Fruit fly (Drosophila melanogaster) Kc167 (cell line): ENCODE measurements around the gene Pex10.

Experiments
- Myc ChIP-seq: fragments of >200 bp; optimal IDR thresholded peaks from 2 replicates; lab custom pipeline; 2017; ENCODE audit warnings: missing external identifiers
- Sin3A ChIP-seq: fragments of >200 bp; optimal IDR thresholded peaks from 2 replicates; lab custom pipeline; 2018; ENCODE audit warnings: missing external identifiers
- h ChIP-seq: fragments of >200 bp; optimal IDR thresholded peaks from 3 replicates; lab custom pipeline; 2018; ENCODE audit warnings: missing external identifiers
- insv ChIP-seq: fragments of >200 bp; optimal IDR thresholded peaks from 3 replicates; lab custom pipeline; 2018; ENCODE audit warnings: missing external identifiers
- psq ChIP-seq: fragments of >200 bp; optimal IDR thresholded peaks from 2 replicates; lab custom pipeline; 2017; ENCODE audit warnings: missing external identifiers
- ttk ChIP-seq: sonication (Bioruptor generic); optimal IDR thresholded peaks from 2 replicates; lab custom pipeline; 2017; ENCODE audit warnings: missing external identifiers

The Pex10 gene

dm6 chr3L:1545693-1546329 is 12.2 kb upstream of the Pex10 start, which contains the start of the genes CG32313 and Pcyt1:
Gene CG32313, minus strand, starts transcription at chr3L:1545743.
Gene Pcyt1, plus strand, starts transcription at chr3L:1546092.
- no peak for TF ChIP-seq ttk (lab: Kevin White, UChicago)
- no peak for TF ChIP-seq insv (lab: Kevin White, UChicago)
- TF ChIP-seq h (lab: Kevin White, UChicago) = no peak
- TF ChIP-seq Myc (lab: Kevin White, UChicago) = no peak
- peak; percentile 72 for TF ChIP-seq psq (lab: Kevin White, UChicago)
- TF ChIP-seq Sin3A (lab: Kevin White, UChicago) = no peak

DNA sequence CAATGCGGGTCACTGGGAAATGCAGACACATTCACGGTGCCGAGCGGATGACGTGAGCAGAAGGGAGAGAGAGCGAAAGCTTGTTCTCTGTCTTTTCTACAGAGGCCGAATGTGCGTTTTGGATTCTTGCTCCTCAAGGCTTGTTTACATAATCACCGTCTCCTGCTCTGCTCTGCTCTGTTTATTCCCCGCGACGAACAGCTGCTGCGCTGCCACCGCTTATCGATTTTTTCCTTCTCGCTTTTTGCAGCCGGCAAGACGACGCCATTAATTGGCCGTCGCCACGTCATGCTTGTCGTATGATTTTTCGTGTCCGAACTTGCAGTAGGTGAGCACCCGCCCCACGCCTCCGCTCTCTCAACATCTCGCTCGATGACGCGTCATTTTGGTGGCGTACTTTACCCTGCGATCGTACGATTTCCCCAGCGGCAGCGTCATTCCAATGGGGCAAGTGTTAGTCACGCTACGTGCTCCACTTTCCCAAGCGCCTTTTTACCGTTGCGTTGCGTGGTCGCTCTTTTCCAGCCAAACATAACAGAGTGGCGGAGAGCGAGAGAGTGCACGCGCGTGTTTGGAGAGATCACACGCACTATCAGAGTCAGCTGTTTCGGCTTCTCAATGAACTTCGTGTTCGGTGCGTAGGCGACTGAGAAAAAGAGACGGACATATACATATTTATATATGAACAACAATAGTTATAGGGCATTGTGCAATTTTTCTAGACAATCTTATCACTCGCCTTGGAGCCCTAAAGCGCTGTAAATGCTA is 11.5 kb upstream of the Pex10 start:
- TF ChIP-seq h (lab: Kevin White, UChicago) (no peak), insv (lab: Kevin White, UChicago) (no peak)

dm6 chr3L:1547117-1547507 is 10.9 kb upstream of the Pex10 start:
- TF ChIP-seq h (lab: Kevin White, UChicago) (no peak), psq (lab: Kevin White, UChicago) (no peak), Sin3A (lab: Kevin White, UChicago) (no peak), insv (lab: Kevin White, UChicago) (no peak), Myc (lab: Kevin White, UChicago) (no peak), ttk (lab: Kevin White, UChicago) (no peak)

DNA sequence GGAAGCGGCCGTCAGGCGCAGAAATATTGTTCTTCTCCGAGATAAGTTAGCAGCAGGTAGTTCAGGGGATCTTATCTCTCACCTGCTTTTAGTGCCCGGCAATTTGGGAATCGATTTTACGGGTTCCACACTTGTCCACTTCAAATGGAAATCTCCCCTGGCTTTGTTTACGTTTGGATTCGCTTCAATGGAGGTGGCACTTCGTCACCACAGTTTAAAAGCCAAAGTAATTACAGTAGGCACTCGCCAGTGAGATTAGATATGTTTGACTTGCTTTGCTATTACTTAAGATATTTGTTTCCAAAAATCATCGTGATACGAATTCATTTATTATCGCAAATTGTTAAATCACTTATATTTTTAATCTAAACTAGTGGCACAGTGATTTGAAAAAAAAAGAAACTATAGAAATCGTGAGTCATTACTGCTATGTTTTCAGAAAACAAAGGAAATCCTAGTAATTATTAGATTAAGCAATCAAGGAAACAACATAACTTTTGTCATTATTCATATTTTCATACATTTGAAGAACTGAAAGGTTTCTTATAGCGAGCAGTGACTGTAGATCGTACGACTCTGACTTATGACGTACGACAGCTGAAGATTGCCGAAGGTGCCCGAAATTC is 9.6 kb upstream of the Pex10 start:
- TF ChIP-seq h (lab: Kevin White, UChicago) (no peak), insv (lab: Kevin White, UChicago) (no peak), ttk (lab: Kevin White, UChicago) (no peak), Myc (lab: Kevin White, UChicago) (no peak), Sin3A (lab: Kevin White, UChicago) (no peak), psq (lab: Kevin White, UChicago) (no peak)

dm6 chr3L:1549148-1549547 is 8.9 kb upstream of the Pex10 start:
- TF ChIP-seq psq (lab: Kevin White, UChicago) = no peak
- no peak for TF ChIP-seq Sin3A (lab: Kevin White, UChicago)
- no peak for TF ChIP-seq ttk (lab: Kevin White, UChicago)
- no peak for TF ChIP-seq insv (lab: Kevin White, UChicago)
- no peak for TF ChIP-seq h (lab: Kevin White, UChicago)
- no peak for TF ChIP-seq Myc (lab: Kevin White, UChicago)

DNA sequence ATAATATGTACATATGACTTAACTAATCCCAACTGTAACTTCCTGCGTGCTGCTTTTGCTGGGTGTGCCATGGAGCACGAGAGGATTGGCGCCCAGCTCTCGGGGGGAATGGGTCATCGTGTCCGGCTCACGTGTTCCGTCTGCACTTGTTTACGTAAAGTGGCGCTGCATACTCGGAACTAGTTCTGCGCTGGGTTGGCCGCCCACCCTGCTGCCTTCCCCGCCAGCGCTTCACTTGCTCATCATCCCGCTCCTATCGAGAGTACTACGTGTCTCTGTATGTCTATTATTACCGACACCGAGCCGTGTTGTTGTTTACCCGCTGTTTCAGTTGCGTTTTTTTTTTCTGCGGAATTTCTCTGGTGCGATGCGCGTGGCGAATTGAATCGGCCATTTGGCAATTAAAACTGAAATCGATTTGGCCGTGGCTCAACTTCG is 8.4 kb upstream of the Pex10 start:
- no peak for TF ChIP-seq Myc (lab: Kevin White, UChicago)
- no peak for TF ChIP-seq Sin3A (lab: Kevin White, UChicago)
- no peak for TF ChIP-seq psq (lab: Kevin White, UChicago)
- no peak for TF ChIP-seq insv (lab: Kevin White, UChicago)
- no peak for TF ChIP-seq h (lab: Kevin White, UChicago)
- no peak for TF ChIP-seq ttk (lab: Kevin White, UChicago)

dm6 chr3L:1550914-1551313 is 7.1 kb upstream of the Pex10 start:
- no peak for TF ChIP-seq Sin3A (lab: Kevin White, UChicago)
- TF ChIP-seq h (lab: Kevin White, UChicago) = no peak
- no peak for TF ChIP-seq Myc (lab: Kevin White, UChicago)
- TF ChIP-seq psq (lab: Kevin White, UChicago) = no peak
- TF ChIP-seq insv (lab: Kevin White, UChicago) = no peak
- no peak for TF ChIP-seq ttk (lab: Kevin White, UChicago)

DNA sequence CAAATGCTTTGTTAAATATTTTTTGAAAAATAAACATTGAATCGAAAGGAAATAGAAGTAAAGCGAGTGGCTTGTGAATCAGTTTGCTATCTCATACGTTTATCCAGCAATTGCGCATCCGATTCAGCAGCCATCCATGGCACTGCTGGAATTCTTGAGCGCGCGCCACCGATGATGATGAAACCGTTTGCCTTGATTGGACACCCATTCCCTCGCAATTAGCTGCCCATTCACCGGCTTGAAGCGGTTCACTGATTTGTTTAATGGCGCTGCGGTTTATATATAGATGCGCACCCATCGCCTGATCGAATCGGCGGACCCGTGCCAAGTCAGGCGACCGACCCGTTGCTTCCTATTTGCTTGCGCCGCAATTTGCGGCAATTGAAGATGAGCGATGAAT is 4.8 kb upstream of the Pex10 start, which contains the start of gene Pcyt2:
Pcyt2 (plus strand) TSS at position 301 of the 400 bp plus-strand sequence.
- no peak for TF ChIP-seq insv (lab: Kevin White, UChicago)
- no peak for TF ChIP-seq Myc (lab: Kevin White, UChicago)

dm6 chr3L:1565092-1565491 is 7.1 kb downstream of the Pex10 start, which contains the start of gene CG12003:
Gene CG12003, plus strand, starts transcription at chr3L:1565392.
- TF ChIP-seq psq (lab: Kevin White, UChicago) (no peak), Sin3A (lab: Kevin White, UChicago) (no peak), h (lab: Kevin White, UChicago) (no peak), ttk (lab: Kevin White, UChicago) (no peak)

DNA sequence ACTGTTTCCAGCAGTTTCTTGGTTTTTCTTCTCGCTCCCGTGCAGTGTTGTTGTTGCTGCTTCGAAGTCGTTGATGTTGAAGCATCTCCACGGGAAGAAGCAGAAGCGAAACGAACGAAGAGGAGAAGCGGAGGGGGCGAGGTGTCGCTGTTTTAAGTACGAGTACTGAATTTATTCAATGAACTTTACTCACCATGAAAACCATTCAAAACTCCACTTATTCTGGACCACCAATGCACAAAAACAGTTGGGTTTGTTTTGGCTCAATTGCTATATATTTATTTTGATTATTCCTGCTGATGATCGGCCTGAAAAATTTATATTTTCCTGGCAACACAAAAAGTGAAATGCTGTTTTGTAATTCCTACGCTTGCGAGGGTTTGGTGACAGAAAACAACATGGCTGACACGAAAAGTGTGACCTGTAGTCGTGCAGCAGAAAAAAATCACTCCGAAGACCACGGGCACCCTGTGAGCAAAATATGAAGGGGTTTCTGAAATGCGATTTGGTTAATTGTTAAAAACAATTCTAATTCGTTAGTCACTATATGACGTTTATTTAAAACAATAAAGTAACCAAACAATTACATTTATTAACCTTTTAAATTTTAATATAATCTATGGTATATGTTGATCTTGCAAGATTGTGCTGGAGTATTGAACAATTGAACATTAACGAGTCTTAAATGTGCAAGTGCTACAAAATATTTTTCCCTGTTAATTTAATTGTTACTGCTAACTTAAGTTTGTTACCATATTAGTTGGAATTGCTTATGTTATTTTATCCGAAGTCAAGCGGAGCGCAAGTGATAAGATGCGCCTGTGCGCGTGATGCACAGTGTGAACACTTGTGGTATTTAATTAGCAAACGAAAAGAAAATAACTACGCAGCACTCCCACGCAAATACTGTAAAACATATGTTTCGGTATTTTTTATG is 10.5 kb downstream of the Pex10 start, which contains the start of gene CG7879:
CG7879 (minus strand) TSS at position 384 of the 937 bp plus-strand sequence.
- no peak for TF ChIP-seq Sin3A (lab: Kevin White, UChicago)
- no peak for TF ChIP-seq ttk (lab: Kevin White, UChicago)
- TF ChIP-seq h (lab: Kevin White, UChicago) = no peak
- TF ChIP-seq Myc (lab: Kevin White, UChicago) = no peak
- no peak for TF ChIP-seq psq (lab: Kevin White, UChicago)
- no peak for TF ChIP-seq insv (lab: Kevin White, UChicago)
